Fruit fly (Drosophila melanogaster) S2 (cell line): ENCODE results near the gene otu.

Experiments
- CG8478 ChIP-seq: fragments of >200 bp; optimal IDR thresholded peaks from 2 replicates; lab custom pipeline; 2018
- CTCF ChIP-seq, 2 experiments: fragments of >200 bp; optimal IDR thresholded peaks; 2 replicates each; lab custom pipeline; 2018

- TF ChIP-seq CG8478 (lab: Kevin White, UChicago) (no peak), CTCF (optimal IDR thresholded peaks at IDR 0.05; lab: Kevin White, UChicago) (no peak)
Measured at dm6 chrX:8475657-8476056, 13.7 kb downstream of the otu start.
